Worm (Caenorhabditis elegans): ENCODE measurements around the gene F18E3.11.

The F18E3.11 gene

ce11 chrV:7403501-7403900, 9.8 kb upstream of the F18E3.11 start:
- no peak for TF ChIP-seq zip-8 (tag; optimal IDR thresholded peaks at IDR 0.05)
- no peak for TF ChIP-seq hlh-1 (tag; optimal IDR thresholded peaks at IDR 0.05)
- no peak for TF ChIP-seq unc-120 (tag; optimal IDR thresholded peaks at IDR 0.05; ENCODE audit: poor library complexity, severe bottlenecking)
- TF ChIP-seq unc-62 (GFP tag; optimal IDR thresholded peaks at IDR 0.05): no peak
- no peak for TF ChIP-seq M03D4.4 (tag; optimal IDR thresholded peaks at IDR 0.05)
- TF ChIP-seq nhr-76 (tag; optimal IDR thresholded peaks at IDR 0.05): no peak
- TF ChIP-seq bed-3 (GFP tag; optimal IDR thresholded peaks at IDR 0.05): no peak
- TF ChIP-seq blmp-1 (tag; optimal IDR thresholded peaks at IDR 0.05): no peak

ce11 chrV:7408520-7408919, 4.8 kb upstream of the F18E3.11 start, which contains the start of gene srt-6:
srt-6 (minus strand) TSS chrV:7408814.
- TF ChIP-seq lin-32 (GFP tag; optimal IDR thresholded peaks at IDR 0.05) (no peak), zip-8 (tag; optimal IDR thresholded peaks at IDR 0.05) (peak; percentile 91), nhr-28 (tag; optimal IDR thresholded peaks at IDR 0.05) (no peak), nhr-237 (tag; optimal IDR thresholded peaks at IDR 0.05) (no peak), tbx-8 (GFP tag; optimal IDR thresholded peaks at IDR 0.05) (no peak), ces-1 (GFP tag; optimal IDR thresholded peaks at IDR 0.05) (no peak)

ce11 chrV:7409599-7409998, 3.7 kb upstream of the F18E3.11 start, which contains the start of gene R13D7.2:
R13D7.2 (plus strand) TSS chrV:7409899.
- TF ChIP-seq elt-1 (tag; optimal IDR thresholded peaks at IDR 0.05; ENCODE audit: borderline replicate concordance, insufficient read depth) (no peak), ham-2 (GFP tag; optimal IDR thresholded peaks at IDR 0.05) (no peak), pha-4 (tag; optimal IDR thresholded peaks at IDR 0.05) (no peak), lin-13 (tag; optimal IDR thresholded peaks at IDR 0.05) (no peak), nhr-28 (tag; optimal IDR thresholded peaks at IDR 0.05) (no peak)

ce11 chrV:7411695-7412094, 1.6 kb upstream of the F18E3.11 start, which contains the start of gene str-41:
str-41 (plus strand) TSS chrV:7411995.
- no peak for TF ChIP-seq blmp-1 (tag; optimal IDR thresholded peaks at IDR 0.05)
- TF ChIP-seq hlh-1 (tag; optimal IDR thresholded peaks at IDR 0.05): no peak
- no peak for TF ChIP-seq lsy-2 (tag; optimal IDR thresholded peaks at IDR 0.05)
- TF ChIP-seq ztf-11 (tag; optimal IDR thresholded peaks at IDR 0.05): no peak
- TF ChIP-seq ceh-39 (tag; optimal IDR thresholded peaks at IDR 0.05): no peak
- no peak for TF ChIP-seq M03D4.4 (tag; optimal IDR thresholded peaks at IDR 0.05)
- no peak for TF ChIP-seq nhr-12 (tag; optimal IDR thresholded peaks at IDR 0.05)
- no peak for TF ChIP-seq tbx-8 (GFP tag; optimal IDR thresholded peaks at IDR 0.05)
- TF ChIP-seq mab-5 (tag; optimal IDR thresholded peaks at IDR 0.05): no peak
- TF ChIP-seq nhr-237 (tag; optimal IDR thresholded peaks at IDR 0.05): no peak
- no peak for TF ChIP-seq lin-13 (tag; optimal IDR thresholded peaks at IDR 0.05)
- no peak for TF ChIP-seq unc-39 (tag; optimal IDR thresholded peaks at IDR 0.05)
- TF ChIP-seq ceh-83 (GFP tag; optimal IDR thresholded peaks at IDR 0.05): no peak
- TF ChIP-seq lin-32 (GFP tag; optimal IDR thresholded peaks at IDR 0.05): no peak
- no peak for TF ChIP-seq pha-4 (tag; optimal IDR thresholded peaks at IDR 0.05)
- no peak for TF ChIP-seq cnd-1 (tag; optimal IDR thresholded peaks at IDR 0.05)
- no peak for TF ChIP-seq nhr-2 (tag; optimal IDR thresholded peaks at IDR 0.05)
- TF ChIP-seq nhr-76 (tag; optimal IDR thresholded peaks at IDR 0.05): no peak
- no peak for TF ChIP-seq elt-1 (tag; optimal IDR thresholded peaks at IDR 0.05; ENCODE audit: borderline replicate concordance, insufficient read depth)
- no peak for TF ChIP-seq ces-1 (GFP tag; optimal IDR thresholded peaks at IDR 0.05)

- TF ChIP-seq lsy-2 (tag; optimal IDR thresholded peaks at IDR 0.05): no peak
- no peak for TF ChIP-seq tbx-8 (GFP tag; optimal IDR thresholded peaks at IDR 0.05)
- no peak for TF ChIP-seq elt-1 (tag; optimal IDR thresholded peaks at IDR 0.05; ENCODE audit: borderline replicate concordance, insufficient read depth)
- no peak for TF ChIP-seq unc-120 (tag; optimal IDR thresholded peaks at IDR 0.05; ENCODE audit: poor library complexity, severe bottlenecking)
- TF ChIP-seq lin-32 (GFP tag; optimal IDR thresholded peaks at IDR 0.05): no peak
- TF ChIP-seq mab-5 (tag; optimal IDR thresholded peaks at IDR 0.05): no peak
- TF ChIP-seq nhr-237 (tag; optimal IDR thresholded peaks at IDR 0.05): no peak
- no peak for TF ChIP-seq cnd-1 (tag; optimal IDR thresholded peaks at IDR 0.05)
- TF ChIP-seq snpc-4 (tag; optimal IDR thresholded peaks at IDR 0.05): no peak
- no peak for TF ChIP-seq nhr-28 (tag; optimal IDR thresholded peaks at IDR 0.05)
- no peak for TF ChIP-seq unc-62 (GFP tag; optimal IDR thresholded peaks at IDR 0.05)
- no peak for TF ChIP-seq lin-13 (tag; optimal IDR thresholded peaks at IDR 0.05)
- TF ChIP-seq elt-3 (tag; optimal IDR thresholded peaks at IDR 0.05): no peak
- no peak for TF ChIP-seq drap-1 (GFP tag; optimal IDR thresholded peaks at IDR 0.05)
- TF ChIP-seq sptf-1 (tag; optimal IDR thresholded peaks at IDR 0.05): no peak
- TF ChIP-seq mep-1 (tag; optimal IDR thresholded peaks at IDR 0.05): no peak
These were observed 1.6 kb downstream of the F18E3.11 start, which contains the start of gene F18E3.12 for ce11 chrV:7414909-7415308. F18E3.12 (plus strand) TSS chrV:7414985.

Measured in whole organism, mixed stage, embryonic.